Fruit fly (Drosophila melanogaster) whole organism, embryonic: Measurements from ENCODE around the gene CG15337.

Experiments used
- Adf1 ChIP-seq: fragments of 200-800 bp; sonication (Bioruptor generic); IDR thresholded peaks from 2 replicates; pipeline ENCODE4 v1.3.6; 2022; ENCODE audit warnings: missing biosample characterization, missing genetic modification characterization
- Atf3 ChIP-seq: fragments of 200-800 bp; sonication (Bioruptor generic); optimal IDR thresholded peaks from 3 replicates; lab custom pipeline; 2016; ENCODE audit warnings: missing biosample characterization, missing genetic modification characterization
- Awh ChIP-seq: fragments of 200-800 bp; sonication (Bioruptor generic); IDR thresholded peaks from 2 replicates; pipeline ENCODE4, ENCODE4 v1.3.6; 2022; ENCODE audit warnings: missing biosample characterization, missing genetic modification characterization
- CG10274 ChIP-seq: fragments of 200-800 bp; sonication (Bioruptor generic); optimal IDR thresholded peaks from 3 replicates; lab custom pipeline; 2017; ENCODE audit warnings: missing biosample characterization, mild to moderate bottlenecking, missing genetic modification characterization
- CG10431 ChIP-seq: fragments of 200-800 bp; sonication (Bioruptor generic); optimal IDR thresholded peaks from 3 replicates; lab custom pipeline; 2018; ENCODE audit warnings: missing biosample characterization, mild to moderate bottlenecking, missing genetic modification characterization
- CG10565 ChIP-seq: fragments of 200-800 bp; sonication (Bioruptor generic); optimal IDR thresholded peaks from 3 replicates; lab custom pipeline; 2016; ENCODE audit warnings: missing biosample characterization, mild to moderate bottlenecking, missing genetic modification characterization
- CG11398 ChIP-seq: fragments of 200-800 bp; sonication (Bioruptor generic); optimal IDR thresholded peaks from 2 replicates; lab custom pipeline; 2016; ENCODE audit warnings: missing biosample characterization, missing genetic modification characterization
- CG14860 ChIP-seq: fragments of 200-800 bp; sonication (Bioruptor generic); IDR thresholded peaks from 3 replicates; pipeline ENCODE4 v1.3.6; 2022; ENCODE audit warnings: missing biosample characterization, missing genetic modification characterization; ENCODE audit not compliant: partially characterized antibody
- CG16779 ChIP-seq: fragments of 200-800 bp; sonication (Bioruptor generic); IDR thresholded peaks from 2 replicates; pipeline ENCODE4 v1.3.6; 2022; ENCODE audit warnings: missing biosample characterization, missing genetic modification characterization
- CG16813 ChIP-seq: fragments of 200-800 bp; sonication (Bioruptor generic); IDR thresholded peaks from 3 replicates; pipeline ENCODE4 v1.3.6; 2022; ENCODE audit warnings: missing biosample characterization, missing genetic modification characterization; ENCODE audit not compliant: partially characterized antibody
- CG16815 ChIP-seq: fragments of 200-800 bp; sonication (Bioruptor generic); optimal IDR thresholded peaks from 3 replicates; lab custom pipeline; 2017; ENCODE audit warnings: missing biosample characterization, mild to moderate bottlenecking, missing genetic modification characterization
- CG17186 ChIP-seq: fragments of 200-800 bp; sonication (Bioruptor generic); optimal IDR thresholded peaks from 3 replicates; lab custom pipeline; 2017; ENCODE audit warnings: missing biosample characterization, missing genetic modification reagents, missing genetic modification characterization
- CG18011 ChIP-seq: fragments of 200-800 bp; sonication (Bioruptor generic); optimal IDR thresholded peaks from 2 replicates; lab custom pipeline; 2017; ENCODE audit warnings: missing biosample characterization, missing genetic modification characterization, mild to moderate bottlenecking, moderate library complexity, missing genotype
- CG18476 ChIP-seq: fragments of 200-800 bp; sonication (Bioruptor generic); optimal IDR thresholded peaks from 2 replicates; lab custom pipeline; 2016; ENCODE audit warnings: missing biosample characterization, mild to moderate bottlenecking, missing genetic modification characterization
- CG2120 ChIP-seq: fragments of 200-800 bp; sonication (Bioruptor generic); optimal IDR thresholded peaks from 3 replicates; lab custom pipeline; 2016; ENCODE audit warnings: missing biosample characterization, missing genetic modification characterization
- CG31224 ChIP-seq: fragments of 200-800 bp; sonication (Bioruptor generic); IDR thresholded peaks from 2 replicates; pipeline ENCODE4 v1.3.6; 2022; ENCODE audit warnings: missing biosample characterization, missing genetic modification characterization
- CG34224 ChIP-seq: fragments of 200-800 bp; sonication (Bioruptor generic); IDR thresholded peaks from 3 replicates; pipeline ENCODE4 v1.3.6; 2022; ENCODE audit warnings: missing biosample characterization, missing genetic modification characterization; ENCODE audit not compliant: partially characterized antibody
- CG4404 ChIP-seq: fragments of 200-800 bp; sonication (Bioruptor generic); IDR thresholded peaks from 2 replicates; pipeline ENCODE4 v1.3.6; 2022; ENCODE audit warnings: missing biosample characterization, missing genetic modification characterization
- CG6854 ChIP-seq: fragments of 200-800 bp; sonication (Bioruptor generic); optimal IDR thresholded peaks from 3 replicates; lab custom pipeline; 2017; ENCODE audit warnings: missing biosample characterization, mild to moderate bottlenecking, missing genetic modification characterization
- CG8089 ChIP-seq: fragments of 200-800 bp; sonication (Bioruptor generic); optimal IDR thresholded peaks from 3 replicates; lab custom pipeline; 2016; ENCODE audit warnings: missing biosample characterization, missing genetic modification characterization
- CG9437 ChIP-seq: fragments of 200-800 bp; sonication (Bioruptor generic); optimal IDR thresholded peaks from 2 replicates; lab custom pipeline; 2018; ENCODE audit warnings: missing biosample characterization, mild to moderate bottlenecking, missing genetic modification characterization
- CG9932 ChIP-seq: fragments of 200-800 bp; sonication (Bioruptor generic); IDR thresholded peaks from 2 replicates; pipeline ENCODE4 v1.3.6; 2022; ENCODE audit warnings: missing biosample characterization, missing genetic modification characterization
- D19B ChIP-seq: fragments of 200-800 bp; sonication (Bioruptor generic); optimal IDR thresholded peaks from 2 replicates; lab custom pipeline; 2017; ENCODE audit warnings: missing biosample characterization, mild to moderate bottlenecking, missing genetic modification characterization
- Dek ChIP-seq: fragments of 200-800 bp; sonication (Bioruptor generic); optimal IDR thresholded peaks from 3 replicates; lab custom pipeline; 2019; ENCODE audit warnings: missing biosample characterization, mild to moderate bottlenecking, missing genetic modification characterization, moderate library complexity
- Fer1 ChIP-seq: fragments of 200-800 bp; sonication (Bioruptor generic); optimal IDR thresholded peaks from 2 replicates; lab custom pipeline; 2017; ENCODE audit warnings: missing biosample characterization, mild to moderate bottlenecking, missing genetic modification characterization
- H2.0 ChIP-seq: fragments of 200-800 bp; sonication (Bioruptor generic); IDR thresholded peaks from 2 replicates; pipeline ENCODE4 v1.3.6; 2022; ENCODE audit warnings: missing biosample characterization, missing genetic modification characterization
- Hand ChIP-seq: fragments of 200-800 bp; sonication (Bioruptor generic); optimal IDR thresholded peaks from 2 replicates; lab custom pipeline; 2017; ENCODE audit warnings: mild to moderate bottlenecking, missing biosample characterization, missing genetic modification reagents, missing genetic modification characterization
- Hr78 ChIP-seq, 2 experiments: fragments of 200-800 bp in 1 of 2; fragments of >200 bp in 1 of 2; sonication (Bioruptor generic) in 1 of 2; optimal IDR thresholded peaks; 2 replicates each; lab custom pipeline; 2017 to 2019; ENCODE audit warnings: missing biosample characterization in 2 of 2, missing genetic modification characterization in 2 of 2, mild to moderate bottlenecking in 1 of 2, moderate library complexity in 1 of 2
- Lim3 ChIP-seq: fragments of 200-800 bp; sonication (Bioruptor generic); IDR thresholded peaks from 2 replicates; pipeline ENCODE4 v1.3.6; 2022; ENCODE audit warnings: missing biosample characterization, missing genetic modification characterization
- Med ChIP-seq: fragments of 200-800 bp; sonication (Bioruptor generic); peaks from one replicate; lab custom pipeline; 2016; ENCODE audit warnings: missing biosample characterization, missing genetic modification characterization, mild to moderate bottlenecking, inconsistent platforms, moderate library complexity
- Oaz ChIP-seq: fragments of 200-800 bp; sonication (Bioruptor generic); IDR thresholded peaks from 2 replicates; pipeline ENCODE4 v1.3.6; 2022; ENCODE audit warnings: missing biosample characterization, missing genetic modification characterization
- Taf1 ChIP-seq: fragments of 200-800 bp; sonication (Bioruptor generic); IDR thresholded peaks from 2 replicates; pipeline ENCODE4 v1.3.6; 2022; ENCODE audit warnings: missing biosample characterization, missing genetic modification characterization
- disco-r ChIP-seq: fragments of 200-800 bp; sonication (Bioruptor generic); optimal IDR thresholded peaks from 2 replicates; lab custom pipeline; 2016; ENCODE audit warnings: missing biosample characterization, missing genetic modification characterization
- dmrt99B ChIP-seq: fragments of 200-800 bp; sonication (Bioruptor generic); optimal IDR thresholded peaks from 2 replicates; lab custom pipeline; 2018; ENCODE audit warnings: missing biosample characterization, mild to moderate bottlenecking, missing genetic modification characterization, moderate library complexity
- exex ChIP-seq: fragments of 200-800 bp; sonication (Bioruptor generic); optimal IDR thresholded peaks from 4 replicates; lab custom pipeline; 2018; ENCODE audit warnings: missing biosample characterization, mild to moderate bottlenecking, missing genetic modification characterization, moderate library complexity
- fd64A ChIP-seq: fragments of 200-800 bp; sonication (Bioruptor generic); optimal IDR thresholded peaks from 3 replicates; lab custom pipeline; 2018; ENCODE audit warnings: missing biosample characterization, mild to moderate bottlenecking, missing genetic modification characterization
- grau ChIP-seq: fragments of 200-800 bp; optimal IDR thresholded peaks from 3 replicates; lab custom pipeline; 2019; ENCODE audit warnings: missing biosample characterization, mild to moderate bottlenecking, missing genetic modification characterization, moderate library complexity
- h ChIP-seq: fragments of >200 bp; optimal IDR thresholded peaks from 2 replicates; lab custom pipeline; 2017
- inv ChIP-seq: fragments of 200-800 bp; sonication (Bioruptor generic); IDR thresholded peaks from 2 replicates; pipeline ENCODE4 v1.3.6; 2022; ENCODE audit warnings: missing biosample characterization, missing genetic modification characterization; ENCODE audit not compliant: partially characterized antibody
- kay ChIP-seq: fragments of 200-800 bp; sonication (Bioruptor generic); optimal IDR thresholded peaks from 2 replicates; lab custom pipeline; 2016; ENCODE audit warnings: missing biosample characterization, missing genetic modification characterization
- ken ChIP-seq: fragments of 200-800 bp; sonication (Bioruptor generic); IDR thresholded peaks from 3 replicates; pipeline ENCODE4 v1.3.6; 2022; ENCODE audit warnings: missing biosample characterization, missing genetic modification characterization
- luna ChIP-seq: fragments of 200-800 bp; sonication (Bioruptor generic); optimal IDR thresholded peaks from 2 replicates; lab custom pipeline; 2016; ENCODE audit warnings: missing biosample characterization, missing genetic modification characterization
- nom ChIP-seq: fragments of 200-800 bp; sonication (Bioruptor generic); optimal IDR thresholded peaks from 2 replicates; lab custom pipeline; 2017; ENCODE audit warnings: missing biosample characterization, missing genetic modification characterization, mild to moderate bottlenecking, moderate library complexity, missing genetic modification reagents
- otp ChIP-seq: fragments of 200-800 bp; sonication (Bioruptor generic); IDR thresholded peaks from 3 replicates; pipeline ENCODE4, ENCODE4 v1.3.6; 2022; ENCODE audit warnings: missing biosample characterization, missing genetic modification characterization
- pb ChIP-seq: fragments of 200-800 bp; sonication (Bioruptor generic); optimal IDR thresholded peaks from 3 replicates; lab custom pipeline; 2016; ENCODE audit warnings: missing biosample characterization, missing genetic modification characterization
- run ChIP-seq: fragments of 200-800 bp; sonication (Bioruptor generic); optimal IDR thresholded peaks from 3 replicates; lab custom pipeline; 2018; ENCODE audit warnings: missing biosample characterization, mild to moderate bottlenecking, missing genetic modification characterization
- sc ChIP-seq, 3 experiments: fragments of >200 bp in 2 of 3; fragments of 200-800 bp in 1 of 3; sonication (Bioruptor generic) in 1 of 3; optimal IDR thresholded peaks; 2 replicates in 2 of 3; 3 replicates in 1 of 3; lab custom pipeline; 2017; ENCODE audit warnings: mild to moderate bottlenecking in 1 of 3, missing biosample characterization in 1 of 3, missing genetic modification characterization in 1 of 3, missing genetic modification reagents in 1 of 3
- sim ChIP-seq: fragments of 200-800 bp; sonication (Bioruptor generic); IDR thresholded peaks from 2 replicates; pipeline ENCODE4 v1.3.6; 2022; ENCODE audit warnings: missing biosample characterization, missing genetic modification characterization
- sug ChIP-seq: fragments of 200-800 bp; optimal IDR thresholded peaks from 2 replicates; lab custom pipeline; 2019; ENCODE audit warnings: missing biosample characterization, mild to moderate bottlenecking, missing genetic modification characterization, moderate library complexity
- vfl ChIP-seq: fragments of 200-800 bp; sonication (Bioruptor generic); optimal IDR thresholded peaks from 2 replicates; lab custom pipeline; 2016; ENCODE audit warnings: missing biosample characterization, missing genetic modification characterization

Gene CG15337

DNA sequence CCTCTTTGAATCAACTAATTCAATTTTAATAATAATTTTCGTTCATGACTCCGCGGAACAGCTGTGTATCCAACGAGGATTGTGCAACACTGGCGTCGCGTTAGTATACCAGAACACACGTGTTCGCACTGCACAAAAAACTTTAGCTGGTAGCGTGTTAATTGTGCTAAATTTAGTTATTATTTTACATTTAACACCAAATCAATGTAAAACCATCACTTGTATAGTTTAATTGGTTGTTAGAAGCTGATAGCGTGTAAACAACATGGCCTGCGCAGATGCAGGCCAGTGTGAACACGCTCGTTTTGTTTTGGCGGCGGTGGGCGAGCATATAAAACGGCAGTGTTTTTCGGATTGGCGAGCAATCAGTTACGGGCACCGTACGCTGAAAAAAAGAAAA is 2.6 kb upstream of the CG15337 start, which contains the start of the genes Traf6 and GIIIspla2 (continued):
- TF ChIP-seq nom (GFP tag; lab: Kevin White, UChicago) = peak; percentile 68
- no peak for TF ChIP-seq CG14860
- no peak for TF ChIP-seq inv (GFP tag; lab: Robert Waterston, UW)
- no peak for TF ChIP-seq dmrt99B (tag; lab: Kevin White, UChicago)
- TF ChIP-seq Oaz (GFP tag; lab: Robert Waterston, UW) = no peak
- no peak for TF ChIP-seq CG10431 (GFP tag; lab: Kevin White, UChicago)
- peak; percentile 44; the same call in 1 of the 3 replicates for TF ChIP-seq CG16813 (GFP tag; lab: Robert Waterston, UW)
- peak; percentile 47 for TF ChIP-seq CG11398 (GFP tag; lab: Kevin White, UChicago)
- TF ChIP-seq CG16815 (GFP tag; lab: Kevin White, UChicago) = peak; percentile 66
- 0 out of 2 replicates have a peak, but pooled peaks have one; percentile 48 for TF ChIP-seq sim (GFP tag; lab: Robert Waterston, UW)
- peak; percentile 53 for TF ChIP-seq CG8089
- TF ChIP-seq CG18011 (GFP tag; lab: Kevin White, UChicago) = peak; percentile 67
- no peak for TF ChIP-seq run (tag; lab: Kevin White, UChicago)
- TF ChIP-seq CG4404 (GFP tag; lab: Robert Waterston, UW) = peak; percentile 66
- TF ChIP-seq CG2120 (GFP tag; lab: Kevin White, UChicago) = peak; percentile 87
- peak; percentile 84 for TF ChIP-seq sug (tag; lab: Kevin White, UChicago)
- TF ChIP-seq CG17186 (GFP tag; lab: Kevin White, UChicago) = peak; percentile 88
- peak; percentile 59 for TF ChIP-seq vfl (GFP tag; lab: Kevin White, UChicago)
- TF ChIP-seq kay (GFP tag; lab: Kevin White, UChicago) = peak; percentile 19
- TF ChIP-seq exex (tag; lab: Kevin White, UChicago) = no peak
- no peak for TF ChIP-seq Hr78 (GFP tag; optimal IDR thresholded peaks at IDR 0.05; lab: Kevin White, UChicago)
- TF ChIP-seq Lim3 (GFP tag; lab: Robert Waterston, UW) = no peak
- TF ChIP-seq Dek = peak; percentile 67
- peak; percentile 85 for TF ChIP-seq CG9932 (GFP tag; lab: Robert Waterston, UW)
- peak; percentile 60 for TF ChIP-seq Atf3 (GFP tag; lab: Kevin White, UChicago)
- TF ChIP-seq Awh (GFP tag; lab: Robert Waterston, UW) = no peak
- TF ChIP-seq luna (GFP tag; lab: Kevin White, UChicago) = no peak
- peak; percentile 72 for TF ChIP-seq H2.0 (GFP tag; lab: Robert Waterston, UW)
- TF ChIP-seq Taf1 (GFP tag; lab: Robert Waterston, UW) = peak; percentile 56; the same call in 1 of the 2 replicates
- peak; percentile 65 for TF ChIP-seq D19B
- peak; percentile 70 for TF ChIP-seq CG9437 (GFP tag; lab: Kevin White, UChicago)
- TF ChIP-seq disco-r (GFP tag; lab: Kevin White, UChicago) = peak; percentile 31
- TF ChIP-seq ken = peak; percentile 81
- no peak for TF ChIP-seq sc (optimal IDR thresholded peaks at IDR 0.05; lab: Kevin White, UChicago)
- TF ChIP-seq sc (GFP tag; optimal IDR thresholded peaks at IDR 0.05; lab: Kevin White, UChicago) = no peak
- TF ChIP-seq Hand (GFP tag; lab: Kevin White, UChicago) = peak; percentile 33
- 0 out of 3 replicates have a peak, but pooled peaks have one; percentile 24 for TF ChIP-seq otp
- TF ChIP-seq CG31224 (GFP tag; lab: Robert Waterston, UW) = peak; percentile 72
- peak; percentile 79 for TF ChIP-seq Fer1 (GFP tag; lab: Kevin White, UChicago)
- peak; percentile 33 for TF ChIP-seq fd64A (GFP tag; lab: Kevin White, UChicago)
- peak; percentile 24; the same call in 1 of the 2 replicates for TF ChIP-seq CG16779 (GFP tag; lab: Robert Waterston, UW)
- TF ChIP-seq CG6854 (GFP tag; lab: Kevin White, UChicago) = no peak
- TF ChIP-seq pb (GFP tag; lab: Kevin White, UChicago) = peak; percentile 50
- TF ChIP-seq CG10565 (GFP tag; lab: Kevin White, UChicago) = no peak
- TF ChIP-seq CG34224 (GFP tag; lab: Robert Waterston, UW) = no peak
- TF ChIP-seq CG10274 = peak; percentile 32
- peak; percentile 79 for TF ChIP-seq CG18476 (GFP tag; lab: Kevin White, UChicago)
- no peak for TF ChIP-seq h (lab: Kevin White, UChicago)
- TF ChIP-seq grau (tag; lab: Kevin White, UChicago) = peak; percentile 80
- peak; percentile 96 for TF ChIP-seq Med (GFP tag; lab: Kevin White, UChicago)
- TF ChIP-seq Adf1 (GFP tag; lab: Robert Waterston, UW) = peak; percentile 48; the same call in 1 of the 2 replicates
